Worm (Caenorhabditis elegans) whole organism, L4 larva: ENCODE data around the gene srw-40.

ENCODE experiments used
- ceh-28 ChIP-seq: fragments of 150-350 bp; optimal IDR thresholded peaks from 2 replicates; lab custom pipeline; 2014; ENCODE audit warnings: missing biosample characterization, missing genetic modification reagents, missing genetic modification characterization
- fkh-10 ChIP-seq: fragments of 150-350 bp; optimal IDR thresholded peaks from 2 replicates; lab custom pipeline; 2014; ENCODE audit warnings: missing biosample characterization, missing genetic modification reagents, missing genetic modification characterization
- lir-3 ChIP-seq: sonication (generic microtip); optimal IDR thresholded peaks from 2 replicates; lab custom pipeline; 2016; ENCODE audit warnings: mild to moderate bottlenecking, missing genetic modification characterization, missing compliant biosample characterization
- nhr-102 ChIP-seq: sonication (generic microtip); optimal IDR thresholded peaks from 2 replicates; lab custom pipeline; 2016; ENCODE audit warnings: mild to moderate bottlenecking, missing genetic modification characterization, moderate library complexity, missing compliant biosample characterization
- nhr-48 ChIP-seq: sonication (generic microtip); optimal IDR thresholded peaks from 2 replicates; lab custom pipeline; 2016; ENCODE audit warnings: mild to moderate bottlenecking, missing genetic modification characterization, missing compliant biosample characterization
- unc-130 ChIP-seq: sonication (generic microtip); optimal IDR thresholded peaks from 2 replicates; lab custom pipeline; 2016; ENCODE audit warnings: missing genetic modification reagents, missing genetic modification characterization, missing compliant biosample characterization

DNA sequence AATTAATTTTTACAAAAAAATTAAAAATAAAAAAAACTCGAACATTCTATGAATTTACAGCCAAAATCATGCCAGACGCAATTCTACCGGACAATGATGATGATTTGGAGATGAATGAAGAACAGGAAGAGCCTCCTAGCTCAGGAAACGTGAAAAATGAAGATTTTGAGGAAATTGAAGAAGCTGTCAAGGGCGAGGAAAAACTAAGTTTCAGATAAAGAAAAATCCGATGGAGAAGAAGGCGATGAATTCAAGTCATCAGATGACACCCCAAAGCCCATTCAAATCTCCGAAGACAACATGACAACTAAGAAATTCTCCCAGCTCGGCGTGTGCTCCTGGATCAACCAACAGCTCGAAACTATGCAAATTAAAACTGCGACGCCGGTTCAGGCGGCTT is 5.9 kb upstream of the srw-40 start, which contains the start of gene Y52E8A.1:
- TF ChIP-seq lir-3 (tag; lab: Kevin White, UChicago): no peak
- no peak for TF ChIP-seq ceh-28
- TF ChIP-seq nhr-102 (tag; lab: Kevin White, UChicago): no peak
- TF ChIP-seq unc-130 (GFP tag; lab: Kevin White, UChicago): no peak
- no peak for TF ChIP-seq nhr-48 (tag; lab: Kevin White, UChicago)
- TF ChIP-seq fkh-10 (GFP tag; lab: Kevin White, UChicago): no peak
